Worm (Caenorhabditis elegans): ENCODE results near the gene F49F1.5.

F49F1.5 gene

DNA sequence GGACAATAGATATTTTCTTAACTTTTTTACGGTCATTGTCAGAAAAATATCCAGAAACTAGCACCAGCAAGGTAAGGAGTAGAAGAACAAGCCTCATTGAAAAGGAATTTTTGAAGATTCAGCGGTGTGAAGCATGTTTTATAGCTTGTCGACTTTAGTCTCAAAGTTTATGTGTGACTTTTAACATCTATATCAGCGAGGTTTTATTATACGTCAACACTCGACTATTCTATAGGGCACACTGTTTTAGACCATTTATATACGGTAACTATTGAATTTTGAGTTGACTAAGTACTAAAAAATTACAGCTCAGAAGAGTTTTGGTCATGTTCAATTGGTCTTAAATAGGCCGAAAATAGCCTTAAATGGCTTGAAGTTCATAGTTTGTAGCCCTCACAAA, 21.1 kb upstream of the F49F1.5 start, which contains the start of gene F49F1.11:
TSS of gene F49F1.11 (minus strand) at position 101 of the 400 bp plus-strand sequence.
- TF ChIP-seq dmd-6 (GFP tag; IDR thresholded peaks at IDR 0.05) (no peak), aha-1 (tag) (no peak), mdl-1 (tag; optimal IDR thresholded peaks at IDR 0.05) (no peak), F37D6.2 (tag; optimal IDR thresholded peaks at IDR 0.05) (no peak), nhr-77 (tag; optimal IDR thresholded peaks at IDR 0.05) (no peak), mxl-2 (GFP tag; conservative IDR thresholded peaks at IDR 0.05) (no peak), nhr-10 (tag; optimal IDR thresholded peaks at IDR 0.05) (no peak), skn-1 (tag; optimal IDR thresholded peaks at IDR 0.05) (no peak), hif-1 (tag; optimal IDR thresholded peaks at IDR 0.05) (no peak), F49E8.2 (tag; optimal IDR thresholded peaks at IDR 0.05; ENCODE audit: borderline replicate concordance) (no peak), attf-4 (tag; optimal IDR thresholded peaks at IDR 0.05) (no peak), vab-7 (GFP tag; IDR thresholded peaks at IDR 0.05) (no peak), Y5F2A.4 (GFP tag; optimal IDR thresholded peaks at IDR 0.05) (no peak), ceh-20 (GFP tag; IDR thresholded peaks at IDR 0.05) (no peak), sdz-12 (GFP tag; optimal IDR thresholded peaks at IDR 0.05) (no peak), nhr-102 (tag; optimal IDR thresholded peaks at IDR 0.05) (no peak), daf-8 (GFP tag; IDR thresholded peaks at IDR 0.05) (no peak), zip-11 (GFP tag; IDR thresholded peaks at IDR 0.05) (no peak)

DNA sequence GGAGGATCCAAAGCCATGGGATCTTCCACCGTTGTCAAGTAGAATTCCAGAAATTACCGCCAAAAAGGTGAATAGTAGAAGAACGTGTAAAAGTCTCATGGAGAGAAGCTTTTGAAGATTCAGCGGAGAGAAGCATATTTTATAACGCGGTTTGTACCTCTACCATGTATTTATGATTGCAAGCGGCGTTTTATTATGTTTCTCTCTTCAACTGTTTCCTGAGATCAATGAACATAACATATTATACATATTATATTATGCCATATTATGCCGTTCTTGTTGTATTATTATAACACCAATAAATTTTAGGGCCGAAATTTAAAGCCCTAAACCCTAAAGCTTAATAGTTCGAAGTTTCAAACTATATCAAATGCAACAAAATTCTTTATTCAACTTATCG, 20.1 kb upstream of the F49F1.5 start, which contains the start of gene F49F1.18:
TSS of gene F49F1.18 (minus strand) at position 101 of the 400 bp plus-strand sequence.
- TF ChIP-seq php-3 (GFP tag; IDR thresholded peaks at IDR 0.05) (no peak), ctbp-1 (GFP tag; IDR thresholded peaks at IDR 0.05) (no peak), aly-2 (tag; optimal IDR thresholded peaks at IDR 0.05) (no peak), dmd-8 (GFP tag; IDR thresholded peaks at IDR 0.05) (no peak), ama-1 (optimal IDR thresholded peaks at IDR 0.05) (no peak), nhr-11 (tag; optimal IDR thresholded peaks at IDR 0.05) (no peak), egl-43 (GFP tag; IDR thresholded peaks at IDR 0.05) (no peak), mep-1 (tag; optimal IDR thresholded peaks at IDR 0.05) (no peak), arid-1 (GFP tag; conservative IDR thresholded peaks at IDR 0.05) (no peak), fos-1 (tag; optimal IDR thresholded peaks at IDR 0.05) (no peak), pha-4 (GFP tag; IDR thresholded peaks at IDR 0.05) (no peak), pha-4 (tag; optimal IDR thresholded peaks at IDR 0.05) (no peak), lin-38 (GFP tag; IDR thresholded peaks at IDR 0.05) (no peak)

DNA sequence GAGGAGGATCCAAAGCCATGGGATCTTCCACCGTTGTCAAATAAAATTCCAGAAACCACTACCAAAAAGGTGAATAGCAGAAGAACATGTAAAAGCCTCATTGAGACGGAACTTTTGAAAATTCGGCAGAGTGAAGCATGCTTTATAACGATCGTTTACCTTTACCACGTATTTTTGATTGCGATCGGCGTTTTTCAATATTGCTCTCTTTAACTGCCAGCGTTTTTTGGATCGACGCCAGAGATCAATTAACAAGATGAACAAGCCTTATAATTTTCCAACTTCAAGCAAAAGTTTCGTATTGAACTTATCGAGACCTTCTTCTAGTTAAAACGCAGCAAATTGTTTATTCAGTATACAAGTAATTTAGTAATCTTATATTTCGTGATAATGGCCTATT, 18.8 kb upstream of the F49F1.5 start, which contains the start of gene F49F1.10:
TSS of gene F49F1.10 (minus strand) at position 101 of the 400 bp plus-strand sequence.
- TF ChIP-seq nhr-76 (tag; optimal IDR thresholded peaks at IDR 0.05): no peak
- TF ChIP-seq jun-1 (tag; optimal IDR thresholded peaks at IDR 0.05): no peak
- TF ChIP-seq F10B5.3 (tag; optimal IDR thresholded peaks at IDR 0.05): no peak
- no peak for TF ChIP-seq gei-8 (GFP tag; optimal IDR thresholded peaks at IDR 0.05)
- no peak for TF ChIP-seq arid-1 (GFP tag; conservative IDR thresholded peaks at IDR 0.05)
- TF ChIP-seq nhr-6 (tag; optimal IDR thresholded peaks at IDR 0.05): no peak

DNA sequence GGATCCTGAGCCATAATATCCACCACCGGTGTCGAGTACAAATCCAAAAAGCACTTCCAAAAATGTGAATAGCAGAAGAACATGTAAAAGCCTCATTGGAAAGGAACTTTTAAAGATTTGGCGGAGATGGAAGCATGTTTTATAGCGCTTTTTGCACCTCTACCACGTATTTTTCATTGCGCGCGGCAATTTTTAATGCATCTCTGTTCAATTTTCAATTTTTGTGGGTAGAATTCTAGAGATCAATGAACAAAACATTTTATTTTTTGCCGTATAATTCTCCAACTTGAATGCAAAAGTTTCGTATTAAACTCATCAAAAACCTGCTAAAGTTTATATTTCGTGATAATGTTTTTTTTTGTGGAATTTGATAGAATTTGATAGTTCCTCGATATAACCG, 17.3 kb upstream of the F49F1.5 start, which contains the start of gene F49F1.9:
TSS of gene F49F1.9 (minus strand) at position 101 of the 400 bp plus-strand sequence.
- TF ChIP-seq dmd-8 (GFP tag; IDR thresholded peaks at IDR 0.05): no peak
- no peak for TF ChIP-seq F49E8.2 (tag; optimal IDR thresholded peaks at IDR 0.05; ENCODE audit: borderline replicate concordance)
- no peak for TF ChIP-seq set-16 (GFP tag; IDR thresholded peaks at IDR 0.05)
- no peak for TF ChIP-seq lin-39 (tag; optimal IDR thresholded peaks at IDR 0.05)
- no peak for TF ChIP-seq R02D3.7 (tag; optimal IDR thresholded peaks at IDR 0.05)
- no peak for TF ChIP-seq cey-2 (tag; optimal IDR thresholded peaks at IDR 0.05; ENCODE audit: borderline replicate concordance, insufficient read depth)
- no peak for TF ChIP-seq egl-43 (GFP tag; IDR thresholded peaks at IDR 0.05)
- TF ChIP-seq ceh-44 (GFP tag; IDR thresholded peaks at IDR 0.05): no peak
- TF ChIP-seq mdt-29 (GFP tag; IDR thresholded peaks at IDR 0.05): no peak
- TF ChIP-seq dmd-9 (GFP tag; IDR thresholded peaks at IDR 0.05): no peak
- TF ChIP-seq tra-1 (GFP tag; IDR thresholded peaks at IDR 0.05): no peak
- TF ChIP-seq Y5F2A.4 (GFP tag; optimal IDR thresholded peaks at IDR 0.05): no peak
- no peak for TF ChIP-seq lir-3 (tag; optimal IDR thresholded peaks at IDR 0.05)
- TF ChIP-seq dve-1 (tag; optimal IDR thresholded peaks at IDR 0.05; ENCODE audit: insufficient read depth): no peak
- TF ChIP-seq fos-1 (tag; optimal IDR thresholded peaks at IDR 0.05): no peak
- TF ChIP-seq lin-15B (tag; optimal IDR thresholded peaks at IDR 0.05): no peak

All from whole organism, L4 larva.